Worm (Caenorhabditis elegans) whole organism, young adult: ENCODE results near the gene K02C4.5.

Source experiments
- C06A6.2 ChIP-seq: fragments of 200-800 bp; sonication (Bioruptor generic); conservative IDR thresholded peaks from 2 replicates; pipeline ENCODE4 v1.3.6; 2022; ENCODE audit warnings: missing genetic modification characterization, missing compliant biosample characterization
- C17E4.6 ChIP-seq: fragments of 200-800 bp; sonication (Bioruptor generic); IDR thresholded peaks from 2 replicates; pipeline ENCODE4 v1.3.6; 2022; ENCODE audit warnings: missing genetic modification reagents, missing genetic modification characterization, missing compliant biosample characterization
- D2030.7 ChIP-seq: fragments of 200-800 bp; sonication (Bioruptor generic); IDR thresholded peaks from 2 replicates; pipeline ENCODE4 v1.3.6; 2022; ENCODE audit warnings: missing genetic modification reagents, missing genetic modification characterization, missing compliant biosample characterization
- F23B12.7 ChIP-seq: sonication (generic microtip); optimal IDR thresholded peaks from 2 replicates; lab custom pipeline; 2017; ENCODE audit warnings: missing genetic modification characterization, mild to moderate bottlenecking, missing compliant biosample characterization, antibody characterized with exemption, moderate library complexity; ENCODE audit not compliant: insufficient read depth
- F33H1.4 ChIP-seq: fragments of 200-800 bp; sonication (Bioruptor generic); IDR thresholded peaks from 2 replicates; pipeline ENCODE4 v1.3.6; 2022; ENCODE audit warnings: missing genetic modification reagents, missing genetic modification characterization, missing compliant biosample characterization
- F39B2.1 ChIP-seq: fragments of 200-800 bp; sonication (Bioruptor generic); IDR thresholded peaks from 2 replicates; pipeline ENCODE4 v1.3.6; 2022; ENCODE audit warnings: missing genetic modification reagents, missing genetic modification characterization, missing compliant biosample characterization
- F49E8.2 ChIP-seq: sonication (generic microtip); optimal IDR thresholded peaks from 3 replicates; lab custom pipeline; 2017; ENCODE audit warnings: missing genetic modification characterization, mild to moderate bottlenecking, missing compliant biosample characterization, antibody characterized with exemption, moderate library complexity; ENCODE audit not compliant: insufficient read depth
- F55B11.4 ChIP-seq: sonication (generic microtip); optimal IDR thresholded peaks from 2 replicates; lab custom pipeline; 2016; ENCODE audit warnings: missing compliant biosample characterization, missing genetic modification characterization, borderline replicate concordance; ENCODE audit not compliant: insufficient read depth
- F57A8.1 ChIP-seq: fragments of 200-800 bp; sonication (Bioruptor generic); optimal IDR thresholded peaks from 2 replicates; lab custom pipeline; 2018; ENCODE audit warnings: mild to moderate bottlenecking, missing genetic modification characterization, moderate library complexity, missing compliant biosample characterization
- K12H6.12 ChIP-seq: fragments of 200-800 bp; sonication (Bioruptor generic); optimal IDR thresholded peaks from 2 replicates; lab custom pipeline; 2018; ENCODE audit warnings: mild to moderate bottlenecking, missing genetic modification characterization, missing compliant biosample characterization
- T26A5.8 ChIP-seq: sonication (generic microtip); optimal IDR thresholded peaks from 2 replicates; lab custom pipeline; 2016; ENCODE audit warnings: missing genetic modification characterization, missing compliant biosample characterization
- Y56A3A.18 ChIP-seq: fragments of 200-800 bp; sonication (Bioruptor generic); IDR thresholded peaks from 2 replicates; pipeline ENCODE4 v1.3.6; 2022; ENCODE audit warnings: missing genetic modification reagents, missing genetic modification characterization, missing compliant biosample characterization
- Y67H2A.10 ChIP-seq: fragments of 200-800 bp; sonication (Bioruptor generic); conservative IDR thresholded peaks from 2 replicates; pipeline ENCODE4 v1.3.6; 2022; ENCODE audit warnings: missing genetic modification reagents, missing genetic modification characterization, missing compliant biosample characterization
- Y95B8A.8 ChIP-seq: fragments of 200-800 bp; sonication (Bioruptor generic); IDR thresholded peaks from 2 replicates; pipeline ENCODE4 v1.3.6; 2022; ENCODE audit warnings: missing genetic modification reagents, missing genetic modification characterization, missing compliant biosample characterization
- ZK185.1 ChIP-seq: sonication (generic microtip); optimal IDR thresholded peaks from 2 replicates; lab custom pipeline; 2016; ENCODE audit warnings: mild to moderate bottlenecking, missing genetic modification characterization, missing compliant biosample characterization; ENCODE audit not compliant: poor library complexity, severe bottlenecking
- aptf-2 ChIP-seq: fragments of 200-800 bp; sonication (Bioruptor generic); conservative IDR thresholded peaks from 2 replicates; pipeline ENCODE4 v1.3.6; 2022; ENCODE audit warnings: missing genetic modification reagents, missing genetic modification characterization, missing compliant biosample characterization
- atf-7 ChIP-seq: sonication (generic microtip); optimal IDR thresholded peaks from 2 replicates; lab custom pipeline; 2017; ENCODE audit warnings: mild to moderate bottlenecking, missing genetic modification characterization, missing compliant biosample characterization
- attf-5 ChIP-seq: fragments of 200-800 bp; sonication (Bioruptor generic); optimal IDR thresholded peaks from 2 replicates; lab custom pipeline; 2018; ENCODE audit warnings: mild to moderate bottlenecking, missing genetic modification characterization, missing compliant biosample characterization
- bed-2 ChIP-seq: fragments of 200-800 bp; sonication (Bioruptor generic); IDR thresholded peaks from 2 replicates; pipeline ENCODE4 v1.3.6; 2022; ENCODE audit warnings: missing genetic modification reagents, missing genetic modification characterization, missing compliant biosample characterization
- ccch-3 ChIP-seq: fragments of 200-800 bp; sonication (Bioruptor generic); optimal IDR thresholded peaks from 2 replicates; lab custom pipeline; 2018; ENCODE audit warnings: mild to moderate bottlenecking, missing genetic modification characterization, missing compliant biosample characterization
- dpl-1 ChIP-seq: fragments of 150-350 bp; optimal IDR thresholded peaks from 2 replicates; lab custom pipeline; 2014; ENCODE audit warnings: missing biosample characterization, missing genetic modification reagents, missing genetic modification characterization
- efl-1 ChIP-seq: fragments of 150-350 bp; optimal IDR thresholded peaks from 2 replicates; lab custom pipeline; 2014; ENCODE audit warnings: missing biosample characterization, missing genetic modification reagents, missing genetic modification characterization
- ets-4 ChIP-seq: fragments of 200-800 bp; sonication (Bioruptor generic); optimal IDR thresholded peaks from 2 replicates; lab custom pipeline; 2018; ENCODE audit warnings: mild to moderate bottlenecking, missing genetic modification characterization, missing compliant biosample characterization
- let-607 ChIP-seq, 2 experiments: fragments of 200-800 bp in 1 of 2; sonication (Bioruptor generic) in 1 of 2; sonication (generic microtip) in 1 of 2; optimal IDR thresholded peaks; 2 replicates each; lab custom pipeline; 2016 to 2018; ENCODE audit warnings: mild to moderate bottlenecking in 2 of 2, missing compliant biosample characterization in 2 of 2, missing genetic modification characterization in 2 of 2, moderate library complexity in 2 of 2, missing genotype in 1 of 2
- lin-26 ChIP-seq: fragments of 200-800 bp; sonication (Bioruptor generic); IDR thresholded peaks from 2 replicates; pipeline ENCODE4 v1.3.6; 2022; ENCODE audit warnings: missing genetic modification reagents, missing genetic modification characterization, missing compliant biosample characterization
- lin-35 ChIP-seq, 3 experiments: fragments of 150-350 bp in 2 of 3; sonication (generic microtip) in 1 of 3; optimal IDR thresholded peaks; 2 replicates each; lab custom pipeline; 2014 to 2018; ENCODE audit warnings: missing biosample characterization in 3 of 3, missing genetic modification characterization in 3 of 3, missing genetic modification reagents in 3 of 3
- lin-40 ChIP-seq: sonication (generic microtip); optimal IDR thresholded peaks from 2 replicates; lab custom pipeline; 2016; ENCODE audit warnings: missing genetic modification characterization, mild to moderate bottlenecking, missing compliant biosample characterization, missing genotype, missing genetic modification reagents
- madf-3 ChIP-seq: fragments of 200-800 bp; sonication (Bioruptor generic); IDR thresholded peaks from 2 replicates; pipeline ENCODE4 v1.3.6; 2022; ENCODE audit warnings: missing genetic modification reagents, missing genetic modification characterization, missing compliant biosample characterization
- madf-6 ChIP-seq: fragments of 200-800 bp; sonication (Bioruptor generic); IDR thresholded peaks from 2 replicates; pipeline ENCODE4 v1.3.6; 2022; ENCODE audit warnings: missing genetic modification reagents, missing genetic modification characterization, missing compliant biosample characterization
- mel-28 ChIP-seq: sonication (generic microtip); optimal IDR thresholded peaks from 2 replicates; lab custom pipeline; 2016; ENCODE audit warnings: borderline replicate concordance, mild to moderate bottlenecking, missing genetic modification characterization, missing compliant biosample characterization
- mes-4 ChIP-seq: sonication (generic microtip); optimal IDR thresholded peaks from 2 replicates; lab custom pipeline; 2016; ENCODE audit warnings: missing genotype, missing genetic modification characterization, missing compliant biosample characterization
- mxl-1 ChIP-seq: sonication (generic microtip); optimal IDR thresholded peaks from 2 replicates; lab custom pipeline; 2016; ENCODE audit warnings: missing genetic modification characterization, missing compliant biosample characterization
- nfya-1 ChIP-seq: sonication (generic microtip); optimal IDR thresholded peaks from 2 replicates; lab custom pipeline; 2017; ENCODE audit warnings: antibody characterized with exemption, missing compliant biosample characterization, missing genetic modification characterization, borderline replicate concordance; ENCODE audit not compliant: insufficient read depth
- nfyb-1 ChIP-seq: fragments of 200-800 bp; sonication (Bioruptor generic); IDR thresholded peaks from 2 replicates; pipeline ENCODE4 v1.3.6; 2022; ENCODE audit warnings: missing genetic modification reagents, missing genetic modification characterization, missing compliant biosample characterization
- nhr-120 ChIP-seq: fragments of 200-800 bp; sonication (Bioruptor generic); IDR thresholded peaks from 2 replicates; pipeline ENCODE4 v1.3.6; 2022; ENCODE audit warnings: missing genetic modification characterization, missing compliant biosample characterization
- nhr-80 ChIP-seq: sonication (generic microtip); optimal IDR thresholded peaks from 2 replicates; lab custom pipeline; 2016; ENCODE audit warnings: missing genetic modification characterization, missing compliant biosample characterization
- rcor-1 ChIP-seq: fragments of 200-800 bp; sonication (Bioruptor generic); IDR thresholded peaks from 2 replicates; pipeline ENCODE4 v1.3.6; 2022; ENCODE audit warnings: missing genetic modification reagents, missing genetic modification characterization, missing compliant biosample characterization
- sdz-38 ChIP-seq: sonication (generic microtip); optimal IDR thresholded peaks from 2 replicates; lab custom pipeline; 2016; ENCODE audit warnings: missing genotype, missing genetic modification characterization, missing compliant biosample characterization
- tbp1 ChIP-seq: fragments of 200-800 bp; sonication (Bioruptor generic); optimal IDR thresholded peaks from 2 replicates; lab custom pipeline; 2018; ENCODE audit warnings: mild to moderate bottlenecking, missing genetic modification characterization, missing compliant biosample characterization
- tbx-9 ChIP-seq: sonication (generic microtip); optimal IDR thresholded peaks from 2 replicates; lab custom pipeline; 2016; ENCODE audit warnings: borderline replicate concordance, missing genetic modification characterization, inconsistent platforms, missing compliant biosample characterization
- unc-130 ChIP-seq: sonication (generic microtip); optimal IDR thresholded peaks from 2 replicates; lab custom pipeline; 2016; ENCODE audit warnings: missing genetic modification reagents, missing genetic modification characterization, missing compliant biosample characterization
- unc-62 ChIP-seq: fragments of 150-350 bp; optimal IDR thresholded peaks from 2 replicates; lab custom pipeline; 2014; ENCODE audit warnings: missing biosample characterization, missing genetic modification reagents, missing genetic modification characterization
- xnd-1 ChIP-seq: sonication (generic microtip); optimal IDR thresholded peaks from 2 replicates; lab custom pipeline; 2016; ENCODE audit warnings: missing genotype, missing genetic modification reagents, missing genetic modification characterization, missing compliant biosample characterization
- zfh-2 ChIP-seq: fragments of 200-800 bp; sonication (Bioruptor generic); conservative IDR thresholded peaks from 2 replicates; pipeline ENCODE4 v1.3.6; 2022; ENCODE audit warnings: missing genetic modification reagents, missing genetic modification characterization, missing compliant biosample characterization
- zim-3 ChIP-seq: sonication (generic microtip); optimal IDR thresholded peaks from 2 replicates; lab custom pipeline; 2017; ENCODE audit warnings: mild to moderate bottlenecking, missing genetic modification characterization, moderate library complexity, missing compliant biosample characterization
- ztf-26 ChIP-seq: sonication (generic microtip); optimal IDR thresholded peaks from 2 replicates; lab custom pipeline; 2017; ENCODE audit warnings: missing genetic modification characterization, missing compliant biosample characterization
- ztf-28 ChIP-seq: fragments of 200-800 bp; sonication (Bioruptor generic); IDR thresholded peaks from 2 replicates; pipeline ENCODE4 v1.3.6; 2022; ENCODE audit warnings: missing genetic modification reagents, missing genetic modification characterization, missing compliant biosample characterization
- ztf-6 ChIP-seq: fragments of 200-800 bp; sonication (Bioruptor generic); IDR thresholded peaks from 2 replicates; pipeline ENCODE4 v1.3.6; 2022; ENCODE audit warnings: missing genetic modification reagents, missing genetic modification characterization, missing compliant biosample characterization

K02C4.5 gene

ce11 chrII:8039416-8039815 is 38.8 kb upstream of the K02C4.5 start, which contains the start of the genes ubh-4 and algn-6 (continued):
- peak; percentile 48 for TF ChIP-seq efl-1 (GFP tag; lab: Kevin White, UChicago)
- 0 out of 2 replicates have a peak, but pooled peaks have one; percentile 60 for TF ChIP-seq ztf-28
- TF ChIP-seq C06A6.2 (GFP tag; lab: Robert Waterston, UW) = no peak
- TF ChIP-seq tbx-9 = no peak
- peak; percentile 89 for TF ChIP-seq unc-130 (GFP tag; lab: Kevin White, UChicago)
- peak; percentile 24; the same call in 1 of the 2 replicates for TF ChIP-seq F33H1.4 (GFP tag; lab: Robert Waterston, UW)
- peak; percentile 21 for TF ChIP-seq dpl-1 (GFP tag; lab: Kevin White, UChicago)
- TF ChIP-seq tbp1 (GFP tag; lab: Kevin White, UChicago) = peak; percentile 44
- TF ChIP-seq atf-7 (tag; lab: Kevin White, UChicago) = no peak
- no peak for TF ChIP-seq nfyb-1 (GFP tag; lab: Robert Waterston, UW)
- TF ChIP-seq madf-3 (GFP tag; lab: Robert Waterston, UW) = peak; percentile 61; the same call in 1 of the 2 replicates
- no peak for TF ChIP-seq bed-2
- no peak for TF ChIP-seq mes-4
- TF ChIP-seq zim-3 = no peak
- no peak for TF ChIP-seq ccch-3 (GFP tag; lab: Kevin White, UChicago)
- TF ChIP-seq mel-28 (tag; lab: Kevin White, UChicago) = no peak
- TF ChIP-seq F57A8.1 (GFP tag; lab: Kevin White, UChicago) = no peak
- TF ChIP-seq attf-5 (GFP tag; lab: Kevin White, UChicago) = peak; percentile 87
- TF ChIP-seq unc-62 (GFP tag; lab: Kevin White, UChicago) = no peak
- peak; percentile 69 for TF ChIP-seq ZK185.1 (tag; lab: Kevin White, UChicago)
- TF ChIP-seq ets-4 (GFP tag; lab: Kevin White, UChicago) = no peak
- TF ChIP-seq F55B11.4 (tag; lab: Kevin White, UChicago) = no peak
- no peak for TF ChIP-seq nhr-120 (GFP tag; lab: Robert Waterston, UW)
- peak; percentile 61 for TF ChIP-seq madf-6
- TF ChIP-seq ztf-26 = no peak
- no peak for TF ChIP-seq C17E4.6 (GFP tag; lab: Robert Waterston, UW)
- peak; percentile 51 for TF ChIP-seq nhr-80 (tag; lab: Kevin White, UChicago)
- 0 out of 2 replicates have a peak, but pooled peaks have one; percentile 24 for TF ChIP-seq rcor-1 (GFP tag; lab: Robert Waterston, UW)
- TF ChIP-seq nfya-1 (tag; lab: Kevin White, UChicago) = no peak
- TF ChIP-seq F49E8.2 (tag; lab: Kevin White, UChicago) = no peak
- no peak for TF ChIP-seq lin-35 (GFP tag; optimal IDR thresholded peaks at IDR 0.05; lab: Kevin White, UChicago)
- no peak for TF ChIP-seq Y56A3A.18
- no peak for TF ChIP-seq mxl-1 (tag; lab: Kevin White, UChicago)
- TF ChIP-seq sdz-38 = no peak
- TF ChIP-seq lin-40 (tag; lab: Kevin White, UChicago) = peak; percentile 16
- TF ChIP-seq xnd-1 = peak; percentile 25
- no peak for TF ChIP-seq ztf-6 (GFP tag; lab: Robert Waterston, UW)
- TF ChIP-seq lin-26 (GFP tag; lab: Robert Waterston, UW) = no peak
- no peak for TF ChIP-seq T26A5.8 (tag; lab: Kevin White, UChicago)
- TF ChIP-seq F23B12.7 = peak; percentile 63
- 0 out of 2 replicates have a peak, but pooled peaks have one; percentile 22 for TF ChIP-seq Y67H2A.10 (GFP tag; lab: Robert Waterston, UW)
- no peak for TF ChIP-seq let-607 (tag; optimal IDR thresholded peaks at IDR 0.05; lab: Kevin White, UChicago)
- TF ChIP-seq F39B2.1 = no peak
- TF ChIP-seq aptf-2 (GFP tag; lab: Robert Waterston, UW) = peak; percentile 31; the same call in 1 of the 2 replicates
- peak; percentile 43 for TF ChIP-seq K12H6.12 (tag; lab: Kevin White, UChicago)
- no peak for TF ChIP-seq zfh-2 (GFP tag; lab: Robert Waterston, UW)
- peak; percentile 67 for TF ChIP-seq D2030.7 (GFP tag; lab: Robert Waterston, UW)
- TF ChIP-seq Y95B8A.8 (GFP tag; lab: Robert Waterston, UW) = no peak
